Fruit fly (Drosophila melanogaster) whole organism, wandering third instar larva: ENCODE measurements around the gene CG9777.

Experiments used
- Abd-B ChIP-seq: fragments of >200 bp; optimal IDR thresholded peaks from 2 replicates; lab custom pipeline; 2017; ENCODE audit warnings: missing biosample characterization, missing genetic modification characterization
- CG32264 ChIP-seq: fragments of 200-800 bp; sonication (Bioruptor generic); optimal IDR thresholded peaks from 2 replicates; lab custom pipeline; 2016; ENCODE audit warnings: missing biosample characterization, missing genetic modification characterization
- Dfd ChIP-seq: fragments of >200 bp; optimal IDR thresholded peaks from 2 replicates; lab custom pipeline; 2017; ENCODE audit warnings: missing biosample characterization, missing genetic modification characterization
- Rel ChIP-seq, 2 experiments: fragments of 200-800 bp; sonication (Bioruptor generic) in 1 of 2; optimal IDR thresholded peaks; 2 replicates in 1 of 2; 3 replicates in 1 of 2; lab custom pipeline; 2016 to 2019; ENCODE audit warnings: mild to moderate bottlenecking in 2 of 2, missing biosample characterization in 2 of 2, missing genetic modification characterization in 2 of 2, moderate library complexity in 1 of 2
- dmrt93B ChIP-seq: fragments of 200-800 bp; sonication (Bioruptor generic); optimal IDR thresholded peaks from 2 replicates; lab custom pipeline; 2018; ENCODE audit warnings: missing biosample characterization, mild to moderate bottlenecking, missing genetic modification characterization
- dsf ChIP-seq: sonication (Bioruptor generic); optimal IDR thresholded peaks from 2 replicates; lab custom pipeline; 2016; ENCODE audit warnings: missing biosample characterization, missing genetic modification characterization, borderline replicate concordance
- h ChIP-seq: fragments of 200-800 bp; sonication (Bioruptor generic); optimal IDR thresholded peaks from 3 replicates; lab custom pipeline; 2016; ENCODE audit warnings: missing biosample characterization, mild to moderate bottlenecking, missing genetic modification characterization
- lola ChIP-seq: fragments of >200 bp; optimal IDR thresholded peaks from 2 replicates; lab custom pipeline; 2017; ENCODE audit warnings: missing biosample characterization, missing genetic modification characterization

DNA sequence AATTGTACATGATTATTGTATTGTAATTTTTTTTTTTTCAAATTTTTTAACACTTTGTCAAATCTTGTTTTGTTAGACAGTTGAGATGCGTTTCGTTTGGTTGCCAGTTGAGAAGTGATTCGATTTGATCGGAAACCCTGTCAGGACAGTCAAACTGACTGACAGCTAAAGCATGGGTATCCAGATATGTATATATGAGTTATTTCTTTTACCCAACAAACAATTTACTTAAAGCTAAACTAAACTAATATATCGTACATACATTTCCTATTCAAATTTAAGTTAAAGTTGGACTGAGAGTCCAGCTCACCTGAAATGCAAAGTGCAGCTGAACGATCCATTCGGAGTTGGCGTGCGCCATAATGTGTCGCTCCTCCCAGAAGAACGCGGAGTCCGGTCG is at the start of gene CG9777:
- no peak for TF ChIP-seq Dfd (GFP tag; lab: Kevin White, UChicago)
- TF ChIP-seq lola (GFP tag; lab: Kevin White, UChicago): no peak
- no peak for TF ChIP-seq Rel (GFP tag; optimal IDR thresholded peaks at IDR 0.05; lab: Kevin White, UChicago)
- TF ChIP-seq Rel (tag; optimal IDR thresholded peaks at IDR 0.05; lab: Kevin White, UChicago): no peak
- no peak for TF ChIP-seq CG32264 (GFP tag; lab: Kevin White, UChicago)
- no peak for TF ChIP-seq h (GFP tag; lab: Kevin White, UChicago)
- TF ChIP-seq dmrt93B (GFP tag; lab: Kevin White, UChicago): no peak
- no peak for TF ChIP-seq dsf (GFP tag; lab: Kevin White, UChicago)
- TF ChIP-seq Abd-B (GFP tag; lab: Kevin White, UChicago): no peak
